Worm (Caenorhabditis elegans): ENCODE data around the gene srab-24.

srab-24 gene

ce11 chrIV:14241382-14242122 lies 8.5 kb downstream of the srab-24 start, which contains the start of gene Y64G10A.10:
Gene Y64G10A.10, minus strand, starts transcription at chrIV:14241432.
- TF ChIP-seq nhr-12 (tag; optimal IDR thresholded peaks at IDR 0.05) (no peak), alr-1 (tag; optimal IDR thresholded peaks at IDR 0.05) (no peak)

ce11 chrIV:14238976-14239375 lies 11.0 kb downstream of the srab-24 start, which contains the start of gene Y64G10A.1:
Gene Y64G10A.1, minus strand, starts transcription at chrIV:14239076.
- no peak for TF ChIP-seq blmp-1 (tag; optimal IDR thresholded peaks at IDR 0.05; ENCODE audit: insufficient read depth)
- TF ChIP-seq snpc-4 (tag; optimal IDR thresholded peaks at IDR 0.05) = no peak
- no peak for TF ChIP-seq nhr-77 (tag; optimal IDR thresholded peaks at IDR 0.05)
- TF ChIP-seq mdl-1 (tag; optimal IDR thresholded peaks at IDR 0.05) = no peak
- TF ChIP-seq gmeb-1 (tag; optimal IDR thresholded peaks at IDR 0.05) = no peak
- no peak for TF ChIP-seq nhr-11 (tag; optimal IDR thresholded peaks at IDR 0.05)
- TF ChIP-seq ceh-16 (tag; optimal IDR thresholded peaks at IDR 0.05) = no peak
- TF ChIP-seq nhr-21 (tag; optimal IDR thresholded peaks at IDR 0.05) = no peak
- TF ChIP-seq ztf-4 (tag; optimal IDR thresholded peaks at IDR 0.05) = no peak
- no peak for TF ChIP-seq ZK546.5 (tag; optimal IDR thresholded peaks at IDR 0.05)
- TF ChIP-seq nhr-6 (tag; optimal IDR thresholded peaks at IDR 0.05) = no peak
- no peak for TF ChIP-seq nhr-10 (tag; optimal IDR thresholded peaks at IDR 0.05)
- no peak for TF ChIP-seq sma-3 (GFP tag; optimal IDR thresholded peaks at IDR 0.05)
- TF ChIP-seq crh-2 (tag; optimal IDR thresholded peaks at IDR 0.05) = no peak
- no peak for TF ChIP-seq zag-1 (tag; optimal IDR thresholded peaks at IDR 0.05)
- TF ChIP-seq nhr-12 (tag; optimal IDR thresholded peaks at IDR 0.05) = no peak
- no peak for TF ChIP-seq unc-62 (GFP tag; optimal IDR thresholded peaks at IDR 0.05)

- TF ChIP-seq mdl-1 (tag; optimal IDR thresholded peaks at IDR 0.05) (no peak), blmp-1 (tag; optimal IDR thresholded peaks at IDR 0.05; ENCODE audit: insufficient read depth) (no peak), nhr-6 (tag; optimal IDR thresholded peaks at IDR 0.05) (no peak), elt-3 (tag; optimal IDR thresholded peaks at IDR 0.05) (no peak), skn-1 (tag; optimal IDR thresholded peaks at IDR 0.05) (no peak), unc-39 (tag; optimal IDR thresholded peaks at IDR 0.05) (no peak), nhr-11 (tag; optimal IDR thresholded peaks at IDR 0.05) (no peak)
These were observed 19.2 kb downstream of the srab-24 start, which contains the start of gene F02H6.6 for ce11 chrIV:14230799-14231198. Gene F02H6.6, minus strand, starts transcription at chrIV:14230899.

ce11 chrIV:14228069-14228468 lies 21.9 kb downstream of the srab-24 start, which contains the start of gene F02H6.7:
Gene F02H6.7, minus strand, starts transcription at chrIV:14228169.
- TF ChIP-seq ZK546.5 (tag; optimal IDR thresholded peaks at IDR 0.05) (no peak), ztf-1 (GFP tag; conservative IDR thresholded peaks at IDR 0.05) (no peak), sem-4 (tag; optimal IDR thresholded peaks at IDR 0.05) (no peak), lin-13 (GFP tag; optimal IDR thresholded peaks at IDR 0.05) (no peak), R02D3.7 (tag; optimal IDR thresholded peaks at IDR 0.05) (no peak), ceh-16 (tag; optimal IDR thresholded peaks at IDR 0.05) (no peak), fos-1 (tag; optimal IDR thresholded peaks at IDR 0.05) (no peak), Y55F3AM.14 (GFP tag; optimal IDR thresholded peaks at IDR 0.05) (no peak), unc-62 (GFP tag; optimal IDR thresholded peaks at IDR 0.05) (no peak), nhr-12 (tag; optimal IDR thresholded peaks at IDR 0.05) (no peak), skn-1 (tag; optimal IDR thresholded peaks at IDR 0.05) (no peak), sma-3 (GFP tag; optimal IDR thresholded peaks at IDR 0.05) (no peak)

ce11 chrIV:14227138-14227537 lies 22.9 kb downstream of the srab-24 start:
- no peak for TF ChIP-seq lin-39 (tag; optimal IDR thresholded peaks at IDR 0.05)
- TF ChIP-seq unc-62 (GFP tag; optimal IDR thresholded peaks at IDR 0.05) = no peak
- TF ChIP-seq nhr-129 (tag; optimal IDR thresholded peaks at IDR 0.05) = no peak
- TF ChIP-seq blmp-1 (tag; optimal IDR thresholded peaks at IDR 0.05; ENCODE audit: insufficient read depth) = no peak
- TF ChIP-seq mab-5 (tag; optimal IDR thresholded peaks at IDR 0.05) = no peak
- no peak for TF ChIP-seq elt-1 (tag; optimal IDR thresholded peaks at IDR 0.05)
- TF ChIP-seq sma-3 (GFP tag; optimal IDR thresholded peaks at IDR 0.05) = no peak
- no peak for TF ChIP-seq mbf-1 (tag; optimal IDR thresholded peaks at IDR 0.05)
- TF ChIP-seq lsy-2 (tag; optimal IDR thresholded peaks at IDR 0.05) = no peak
- TF ChIP-seq ztf-11 (tag; optimal IDR thresholded peaks at IDR 0.05) = no peak
- TF ChIP-seq gmeb-1 (tag; optimal IDR thresholded peaks at IDR 0.05) = no peak
- no peak for TF ChIP-seq ceh-82 (tag; optimal IDR thresholded peaks at IDR 0.05)
- no peak for TF ChIP-seq F13H6.1 (tag; optimal IDR thresholded peaks at IDR 0.05)
- TF ChIP-seq alr-1 (tag; optimal IDR thresholded peaks at IDR 0.05) = no peak
- no peak for TF ChIP-seq nhr-23 (tag; optimal IDR thresholded peaks at IDR 0.05)
- TF ChIP-seq unc-39 (tag; optimal IDR thresholded peaks at IDR 0.05) = no peak
- TF ChIP-seq aly-2 (tag; optimal IDR thresholded peaks at IDR 0.05) = no peak
- TF ChIP-seq mdl-1 (tag; optimal IDR thresholded peaks at IDR 0.05) = no peak
